Worm (Caenorhabditis elegans) whole organism, L4 larva: ENCODE results near the gene bet-2.

Source experiments
- F10B5.3 ChIP-seq: sonication (generic microtip); optimal IDR thresholded peaks from 2 replicates; lab custom pipeline; 2016; ENCODE audit warnings: mild to moderate bottlenecking, missing genetic modification characterization, missing compliant biosample characterization
- F26F4.8 ChIP-seq: fragments of 200-800 bp; sonication (Bioruptor generic); conservative IDR thresholded peaks from 2 replicates; pipeline ENCODE4 v1.3.6; 2022; ENCODE audit warnings: missing genetic modification characterization, missing compliant biosample characterization
- F49E8.2 ChIP-seq: sonication (generic microtip); optimal IDR thresholded peaks from 2 replicates; lab custom pipeline; 2016; ENCODE audit warnings: missing compliant biosample characterization, mild to moderate bottlenecking, missing genetic modification characterization, borderline replicate concordance
- T26A8.4 ChIP-seq: fragments of 200-800 bp; sonication (Bioruptor generic); IDR thresholded peaks from 2 replicates; pipeline ENCODE4 v1.3.6; 2022; ENCODE audit warnings: missing genetic modification characterization, missing compliant biosample characterization
- Y5F2A.4 ChIP-seq: fragments of 200-800 bp; sonication (Bioruptor generic); optimal IDR thresholded peaks from 2 replicates; lab custom pipeline; 2018; ENCODE audit warnings: mild to moderate bottlenecking, missing genetic modification characterization, missing compliant biosample characterization
- Y75B8A.6 ChIP-seq: fragments of 200-800 bp; sonication (Bioruptor generic); IDR thresholded peaks from 2 replicates; pipeline ENCODE4 v1.3.6; 2022; ENCODE audit warnings: missing genetic modification reagents, missing genetic modification characterization, missing compliant biosample characterization
- ZK546.5 ChIP-seq, 2 experiments: sonication (generic microtip); optimal IDR thresholded peaks; 2 replicates each; lab custom pipeline; 2017; ENCODE audit warnings: missing biosample characterization in 2 of 2, missing genetic modification characterization in 2 of 2
- aly-2 ChIP-seq: sonication (generic microtip); optimal IDR thresholded peaks from 2 replicates; lab custom pipeline; 2018; ENCODE audit warnings: missing biosample characterization, missing genetic modification characterization
- arid-1 ChIP-seq: fragments of 200-800 bp; sonication (Bioruptor generic); conservative IDR thresholded peaks from 2 replicates; pipeline ENCODE4 v1.3.6; 2022; ENCODE audit warnings: missing genetic modification reagents, missing genetic modification characterization, missing compliant biosample characterization
- attf-4 ChIP-seq: sonication (generic microtip); optimal IDR thresholded peaks from 3 replicates; lab custom pipeline; 2017; ENCODE audit warnings: missing biosample characterization, missing genetic modification characterization
- ceh-44 ChIP-seq: fragments of 200-800 bp; sonication (Bioruptor generic); IDR thresholded peaks from 2 replicates; pipeline ENCODE4 v1.3.6; 2022; ENCODE audit warnings: missing genetic modification reagents, missing genetic modification characterization, missing compliant biosample characterization
- ceh-62 ChIP-seq: sonication (generic microtip); optimal IDR thresholded peaks from 2 replicates; lab custom pipeline; 2017; ENCODE audit warnings: missing biosample characterization, missing genetic modification characterization
- ceh-82 ChIP-seq: sonication (generic microtip); optimal IDR thresholded peaks from 2 replicates; lab custom pipeline; 2017; ENCODE audit warnings: missing biosample characterization, missing genetic modification characterization
- cey-2 ChIP-seq: sonication (generic microtip); optimal IDR thresholded peaks from 3 replicates; lab custom pipeline; 2017; ENCODE audit warnings: missing genetic modification characterization, mild to moderate bottlenecking, missing compliant biosample characterization, antibody characterized with exemption, borderline replicate concordance; ENCODE audit not compliant: insufficient read depth
- ctbp-1 ChIP-seq: fragments of 200-800 bp; sonication (Bioruptor generic); IDR thresholded peaks from 2 replicates; pipeline ENCODE4 v1.3.6; 2022; ENCODE audit warnings: missing genetic modification reagents, missing genetic modification characterization, missing compliant biosample characterization
- daf-12 ChIP-seq: fragments of 150-350 bp; optimal IDR thresholded peaks from 2 replicates; lab custom pipeline; 2014; ENCODE audit warnings: missing biosample characterization, missing genetic modification reagents, missing genetic modification characterization
- dmd-6 ChIP-seq: fragments of 200-800 bp; sonication (Bioruptor generic); IDR thresholded peaks from 2 replicates; pipeline ENCODE4 v1.3.6; 2022; ENCODE audit warnings: missing genetic modification reagents, missing genetic modification characterization, missing compliant biosample characterization
- duxl-1 ChIP-seq: sonication (generic microtip); optimal IDR thresholded peaks from 2 replicates; lab custom pipeline; 2016; ENCODE audit warnings: mild to moderate bottlenecking, missing genetic modification characterization, moderate library complexity, missing compliant biosample characterization; ENCODE audit not compliant: poor library complexity
- dve-1 ChIP-seq: sonication (generic microtip); optimal IDR thresholded peaks from 2 replicates; lab custom pipeline; 2017; ENCODE audit warnings: antibody characterized with exemption, mild to moderate bottlenecking, missing genetic modification characterization, missing compliant biosample characterization; ENCODE audit not compliant: insufficient read depth
- fos-1 ChIP-seq: fragments of 150-350 bp; optimal IDR thresholded peaks from 2 replicates; lab custom pipeline; 2014; ENCODE audit warnings: missing biosample characterization, missing genetic modification characterization
- hlh-11 ChIP-seq: fragments of 200-800 bp; sonication (Bioruptor generic); optimal IDR thresholded peaks from 2 replicates; lab custom pipeline; 2018; ENCODE audit warnings: mild to moderate bottlenecking, missing genetic modification characterization, missing compliant biosample characterization
- hmg-1.1 ChIP-seq: fragments of 200-800 bp; sonication (Bioruptor generic); IDR thresholded peaks from 2 replicates; pipeline ENCODE4 v1.3.6; 2022; ENCODE audit warnings: missing genetic modification reagents, missing genetic modification characterization, missing compliant biosample characterization
- jun-1 ChIP-seq: fragments of 150-350 bp; optimal IDR thresholded peaks from 2 replicates; lab custom pipeline; 2014; ENCODE audit warnings: missing biosample characterization, missing genetic modification reagents, missing genetic modification characterization
- lim-7 ChIP-seq: fragments of 200-800 bp; sonication (Bioruptor generic); IDR thresholded peaks from 2 replicates; pipeline ENCODE4 v1.3.6; 2022; ENCODE audit warnings: missing genetic modification characterization, missing compliant biosample characterization
- lin-1 ChIP-seq: fragments of 200-800 bp; sonication (Bioruptor generic); IDR thresholded peaks from 2 replicates; pipeline ENCODE4 v1.3.6; 2022; ENCODE audit warnings: missing genetic modification reagents, missing genetic modification characterization, missing compliant biosample characterization
- lin-13 ChIP-seq: fragments of 150-350 bp; optimal IDR thresholded peaks from 2 replicates; lab custom pipeline; 2014; ENCODE audit warnings: missing biosample characterization, missing genetic modification reagents, missing genetic modification characterization
- lin-38 ChIP-seq: fragments of 200-800 bp; sonication (Bioruptor generic); IDR thresholded peaks from 2 replicates; pipeline ENCODE4 v1.3.6; 2022; ENCODE audit warnings: missing genetic modification reagents, missing genetic modification characterization, missing compliant biosample characterization
- lin-39 ChIP-seq: fragments of 150-350 bp; optimal IDR thresholded peaks from 2 replicates; lab custom pipeline; 2014; ENCODE audit warnings: missing biosample characterization, missing genetic modification reagents, missing genetic modification characterization
- lir-3 ChIP-seq: sonication (generic microtip); optimal IDR thresholded peaks from 2 replicates; lab custom pipeline; 2016; ENCODE audit warnings: mild to moderate bottlenecking, missing genetic modification characterization, missing compliant biosample characterization
- lsy-2 ChIP-seq, 2 experiments: fragments of 150-350 bp in 1 of 2; sonication (generic microtip) in 1 of 2; optimal IDR thresholded peaks; 2 replicates each; lab custom pipeline; 2014 to 2017; ENCODE audit warnings: missing biosample characterization in 2 of 2, missing genetic modification characterization in 2 of 2
- mdl-1 ChIP-seq, 2 experiments: fragments of 150-350 bp in 1 of 2; sonication (generic microtip) in 1 of 2; optimal IDR thresholded peaks; 2 replicates each; lab custom pipeline; 2014 to 2017; ENCODE audit warnings: missing biosample characterization in 2 of 2, missing genetic modification characterization in 2 of 2
- mdt-29 ChIP-seq: fragments of 200-800 bp; sonication (Bioruptor generic); IDR thresholded peaks from 2 replicates; pipeline ENCODE4 v1.3.6; 2022; ENCODE audit warnings: missing genetic modification reagents, missing genetic modification characterization, missing compliant biosample characterization
- mes-2 ChIP-seq: sonication (generic microtip); optimal IDR thresholded peaks from 2 replicates; lab custom pipeline; 2016; ENCODE audit warnings: missing genotype, mild to moderate bottlenecking, missing genetic modification characterization, missing compliant biosample characterization; ENCODE audit not compliant: poor library complexity, severe bottlenecking
- mxl-2 ChIP-seq: fragments of 200-800 bp; sonication (Bioruptor generic); conservative IDR thresholded peaks from 2 replicates; pipeline ENCODE4 v1.3.6; 2022; ENCODE audit warnings: missing genetic modification reagents, missing genetic modification characterization, missing compliant biosample characterization
- nhr-237 ChIP-seq: sonication (generic microtip); optimal IDR thresholded peaks from 2 replicates; lab custom pipeline; 2017; ENCODE audit warnings: missing biosample characterization, missing genetic modification characterization
- nhr-28 ChIP-seq: fragments of 150-350 bp; optimal IDR thresholded peaks from 2 replicates; lab custom pipeline; 2014; ENCODE audit warnings: missing biosample characterization, missing genetic modification characterization
- nhr-6 ChIP-seq: fragments of 150-350 bp; optimal IDR thresholded peaks from 2 replicates; lab custom pipeline; 2014; ENCODE audit warnings: missing biosample characterization, missing genetic modification characterization
- nhr-76 ChIP-seq: fragments of 150-350 bp; optimal IDR thresholded peaks from 2 replicates; lab custom pipeline; 2014; ENCODE audit warnings: missing biosample characterization, missing genetic modification characterization
- php-3 ChIP-seq: fragments of 200-800 bp; sonication (Bioruptor generic); IDR thresholded peaks from 2 replicates; pipeline ENCODE4 v1.3.6; 2022; ENCODE audit warnings: missing genetic modification reagents, missing genetic modification characterization, missing compliant biosample characterization
- pqm-1 ChIP-seq: sonication (generic microtip); optimal IDR thresholded peaks from 2 replicates; lab custom pipeline; 2017; ENCODE audit warnings: missing biosample characterization, missing genetic modification characterization
- sdz-12 ChIP-seq: fragments of 200-800 bp; sonication (Bioruptor generic); optimal IDR thresholded peaks from 2 replicates; lab custom pipeline; 2018; ENCODE audit warnings: mild to moderate bottlenecking, missing genetic modification characterization, missing compliant biosample characterization
- snpc-1.2 ChIP-seq: fragments of 200-800 bp; sonication (Bioruptor generic); IDR thresholded peaks from 2 replicates; pipeline ENCODE4 v1.3.6; 2022; ENCODE audit warnings: missing genetic modification reagents, missing genetic modification characterization, missing compliant biosample characterization
- tag-97 ChIP-seq: fragments of 200-800 bp; sonication (Bioruptor generic); IDR thresholded peaks from 2 replicates; pipeline ENCODE4 v1.3.6; 2022; ENCODE audit warnings: missing genetic modification characterization, missing compliant biosample characterization
- unc-62 ChIP-seq, 3 experiments: fragments of 150-350 bp in 1 of 3; sonication (generic microtip); optimal IDR thresholded peaks in 2 of 3; peaks in 1 of 3; 1 replicate in 1 of 3; 2 replicates in 2 of 3; lab custom pipeline; 2014 to 2017; ENCODE audit warnings: missing biosample characterization in 3 of 3, missing genetic modification characterization in 3 of 3, missing genetic modification reagents in 3 of 3, missing genotype in 1 of 3
- zfp-3 ChIP-seq: fragments of 200-800 bp; sonication (Bioruptor generic); conservative IDR thresholded peaks from 2 replicates; pipeline ENCODE4 v1.3.6; 2022; ENCODE audit warnings: missing genetic modification reagents, missing genetic modification characterization, missing compliant biosample characterization
- zip-2 ChIP-seq: fragments of 150-350 bp; optimal IDR thresholded peaks from 2 replicates; lab custom pipeline; 2014; ENCODE audit warnings: missing biosample characterization, missing genetic modification characterization
- ztf-7 ChIP-seq: fragments of 150-350 bp; optimal IDR thresholded peaks from 2 replicates; lab custom pipeline; 2014; ENCODE audit warnings: missing biosample characterization, missing genetic modification characterization

bet-2 gene

DNA sequence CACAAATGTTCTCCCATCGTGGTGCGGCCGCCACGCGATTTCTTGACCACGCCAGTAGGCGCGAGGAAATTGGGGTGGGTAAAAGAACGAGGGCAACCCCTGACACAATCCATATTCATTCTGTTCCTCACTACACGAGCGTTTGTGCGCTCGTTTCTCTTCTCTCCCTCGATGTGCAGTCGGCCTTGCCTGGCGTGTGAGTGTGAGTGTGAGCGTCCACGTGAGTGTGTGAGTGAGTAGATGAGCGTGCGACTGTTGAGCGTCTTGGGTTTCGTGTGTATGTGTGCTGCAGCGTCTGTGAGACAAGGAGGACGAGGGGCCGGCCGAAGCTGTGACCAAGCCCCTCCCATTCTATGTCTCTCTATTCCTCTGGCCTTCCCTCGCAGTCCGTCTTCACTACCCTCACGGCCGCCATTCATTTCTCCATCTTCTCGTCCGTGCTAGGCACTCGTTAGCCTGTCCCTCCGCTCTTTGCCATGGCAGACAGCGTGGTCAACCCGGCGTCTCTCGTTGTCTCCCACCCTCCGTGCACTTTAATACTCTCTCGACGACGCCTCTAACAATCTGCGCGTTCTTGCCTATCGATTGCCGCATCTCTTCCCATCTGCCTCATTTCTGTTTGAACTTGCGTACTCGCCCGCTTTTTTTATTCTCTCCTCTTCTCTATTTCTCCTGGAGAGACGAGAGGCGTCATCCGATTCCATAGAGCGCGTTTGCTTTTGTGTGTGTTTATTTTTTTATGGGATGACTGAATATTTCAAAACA lies 506 bp upstream of the bet-2 start (continued):
- TF ChIP-seq fos-1 (tag; lab: Kevin White, UChicago) (no peak), tag-97 (GFP tag; lab: Robert Waterston, UW) (0 out of 2 replicates have a peak, but pooled peaks have one; percentile 7), hlh-11 (tag; lab: Kevin White, UChicago) (peak; percentile 98), F26F4.8 (no peak), lin-38 (GFP tag; lab: Robert Waterston, UW) (peak; percentile 86), F49E8.2 (tag; lab: Kevin White, UChicago) (no peak), mes-2 (tag; lab: Kevin White, UChicago) (peak; percentile 81), F10B5.3 (tag; lab: Kevin White, UChicago) (peak; percentile 84), daf-12 (no peak), ceh-62 (no peak), ceh-44 (GFP tag; lab: Robert Waterston, UW) (no peak), mdl-1 (tag; optimal IDR thresholded peaks at IDR 0.05; lab: Kevin White, UChicago) (peak; percentile 95 to 98), mxl-2 (0 out of 2 replicates have a peak, but pooled peaks have one; percentile 3), duxl-1 (tag; lab: Kevin White, UChicago) (peak; percentile 4)

DNA sequence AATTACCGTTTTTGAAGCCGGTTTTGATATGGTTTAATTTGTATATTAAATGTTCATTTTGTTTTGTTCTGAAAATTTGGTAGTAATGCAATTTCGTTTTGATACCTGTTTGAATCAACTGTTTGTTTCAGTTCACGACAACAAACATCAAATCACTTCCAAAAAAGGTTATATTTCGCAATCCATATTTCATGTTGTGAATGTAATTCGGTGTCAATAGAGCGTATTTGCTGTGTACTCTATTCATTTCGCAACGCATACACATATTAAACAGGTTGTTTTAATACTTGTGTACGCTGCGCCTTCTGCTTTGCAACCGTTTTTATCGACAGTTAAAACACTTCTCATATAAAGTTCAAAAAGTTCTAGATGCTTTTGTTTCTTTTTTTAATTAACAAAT lies 7.3 kb downstream of the bet-2 start:
- TF ChIP-seq Y5F2A.4 (GFP tag; lab: Kevin White, UChicago) (no peak), sdz-12 (GFP tag; lab: Kevin White, UChicago) (no peak), aly-2 (tag; lab: Kevin White, UChicago) (no peak), mdt-29 (GFP tag; lab: Robert Waterston, UW) (no peak), lim-7 (GFP tag; lab: Robert Waterston, UW) (no peak), jun-1 (no peak), T26A8.4 (no peak), arid-1 (GFP tag; lab: Robert Waterston, UW) (no peak), nhr-237 (tag; lab: Kevin White, UChicago) (no peak), lin-39 (tag; lab: Kevin White, UChicago) (no peak), ceh-82 (tag; lab: Kevin White, UChicago) (no peak), ceh-44 (GFP tag; lab: Robert Waterston, UW) (no peak), ztf-7 (tag; lab: Kevin White, UChicago) (peak; percentile 59), php-3 (GFP tag; lab: Robert Waterston, UW) (no peak), lin-1 (GFP tag; lab: Robert Waterston, UW) (no peak), unc-62 (GFP tag; optimal IDR thresholded peaks at IDR 0.05 in 1 of 2; lab: Kevin White, UChicago) (peak in 1 of 2 experiments; percentile 65), unc-62 (tag; optimal IDR thresholded peaks at IDR 0.05; lab: Kevin White, UChicago) (no peak), nhr-76 (no peak), zip-2 (peak; percentile 7), ZK546.5 (tag; optimal IDR thresholded peaks at IDR 0.05; lab: Kevin White, UChicago) (no peak), nhr-28 (tag; lab: Kevin White, UChicago) (peak; percentile 76), hmg-1.1 (GFP tag; lab: Robert Waterston, UW) (peak; percentile 46), nhr-6 (no peak), F49E8.2 (tag; lab: Kevin White, UChicago) (no peak), ctbp-1 (GFP tag; lab: Robert Waterston, UW) (no peak), zfp-3 (no peak), dmd-6 (peak; percentile 32; the same call in 1 of the 2 replicates), lsy-2 (tag; optimal IDR thresholded peaks at IDR 0.05; lab: Kevin White, UChicago) (peak; percentile 28 to 87), daf-12 (no peak), lin-13 (peak; percentile 82), F10B5.3 (tag; lab: Kevin White, UChicago) (no peak), lir-3 (tag; lab: Kevin White, UChicago) (no peak), attf-4 (tag; lab: Kevin White, UChicago) (no peak), ceh-62 (no peak), snpc-1.2 (GFP tag; lab: Robert Waterston, UW) (no peak), dve-1 (tag; lab: Kevin White, UChicago) (peak; percentile 56), pqm-1 (tag; lab: Kevin White, UChicago) (peak; percentile 46), Y75B8A.6 (no peak), cey-2 (tag; lab: Kevin White, UChicago) (no peak)
